Fruit fly (Drosophila melanogaster): Measurements from ENCODE around the gene Mms19.

DNA sequence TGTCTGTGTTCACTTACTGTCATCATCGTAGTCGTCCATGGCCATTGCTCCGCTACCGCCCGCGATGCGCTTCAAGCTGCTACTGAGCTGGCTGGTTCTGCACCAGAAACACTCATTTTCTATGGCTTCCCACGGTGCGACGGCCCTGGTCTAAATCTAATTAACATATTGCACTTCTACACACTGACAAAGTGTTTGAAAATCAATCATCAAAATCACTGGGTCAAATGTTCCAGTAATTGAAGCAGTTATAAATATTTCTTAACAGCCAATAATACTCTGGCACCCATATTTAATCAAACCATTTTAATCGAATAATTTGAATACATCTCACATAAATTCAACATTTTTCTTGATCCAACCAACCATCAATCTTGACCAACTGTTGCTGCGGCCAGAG lies 4.9 kb downstream of the Mms19 start, which contains the start of gene rtp:
- TF ChIP-seq EcR (GFP tag; optimal IDR thresholded peaks at IDR 0.05) (no peak), psq (optimal IDR thresholded peaks at IDR 0.05) (no peak), pan (optimal IDR thresholded peaks at IDR 0.05) (no peak), CG8478 (optimal IDR thresholded peaks at IDR 0.05) (no peak), Dll (optimal IDR thresholded peaks at IDR 0.05) (no peak)
